Fruit fly (Drosophila melanogaster) whole organism, embryonic: ENCODE data around the gene wrm2.

Source experiments
- ATbp ChIP-seq: fragments of 200-800 bp; sonication (Bioruptor generic); optimal IDR thresholded peaks from 2 replicates; lab custom pipeline; 2017; ENCODE audit warnings: missing biosample characterization, mild to moderate bottlenecking, missing genetic modification characterization, missing genetic modification reagents
- Aef1 ChIP-seq: fragments of 200-800 bp; sonication (Bioruptor generic); IDR thresholded peaks from 3 replicates; pipeline ENCODE4 v1.3.6; 2022; ENCODE audit warnings: missing biosample characterization, missing genetic modification characterization
- CG10543 ChIP-seq: fragments of 200-800 bp; sonication (Bioruptor generic); optimal IDR thresholded peaks from 3 replicates; lab custom pipeline; 2017; ENCODE audit warnings: missing biosample characterization, mild to moderate bottlenecking, missing genetic modification characterization, moderate library complexity
- CG11696 ChIP-seq: fragments of 200-800 bp; sonication (Bioruptor generic); IDR thresholded peaks from 2 replicates; pipeline ENCODE4 v1.3.6; 2022; ENCODE audit warnings: missing biosample characterization, missing genetic modification characterization
- CG12942 ChIP-seq: fragments of 200-800 bp; sonication (Bioruptor generic); optimal IDR thresholded peaks from 3 replicates; lab custom pipeline; 2016; ENCODE audit warnings: missing biosample characterization, missing genetic modification characterization
- CG13123 ChIP-seq: fragments of 200-800 bp; sonication (Bioruptor generic); optimal IDR thresholded peaks from 2 replicates; lab custom pipeline; 2016; ENCODE audit warnings: missing biosample characterization, missing genetic modification characterization
- CG13424 ChIP-seq: fragments of 200-800 bp; sonication (Bioruptor generic); optimal IDR thresholded peaks from 2 replicates; lab custom pipeline; 2019; ENCODE audit warnings: missing biosample characterization, mild to moderate bottlenecking, missing genetic modification characterization, moderate library complexity
- CG13894 ChIP-seq: fragments of 200-800 bp; sonication (Bioruptor generic); optimal IDR thresholded peaks from 3 replicates; lab custom pipeline; 2018; ENCODE audit warnings: missing biosample characterization, mild to moderate bottlenecking, missing genetic modification characterization, moderate library complexity
- CG14860 ChIP-seq: fragments of 200-800 bp; sonication (Bioruptor generic); IDR thresholded peaks from 3 replicates; pipeline ENCODE4 v1.3.6; 2022; ENCODE audit warnings: missing biosample characterization, missing genetic modification characterization; ENCODE audit not compliant: partially characterized antibody
- CG14965 ChIP-seq: fragments of 200-800 bp; sonication (Bioruptor generic); optimal IDR thresholded peaks from 2 replicates; lab custom pipeline; 2016; ENCODE audit warnings: missing biosample characterization, missing genetic modification characterization, borderline replicate concordance
- CG16779 ChIP-seq: fragments of 200-800 bp; sonication (Bioruptor generic); IDR thresholded peaks from 2 replicates; pipeline ENCODE4 v1.3.6; 2022; ENCODE audit warnings: missing biosample characterization, missing genetic modification characterization
- CG17829 ChIP-seq: fragments of 200-800 bp; optimal IDR thresholded peaks from 2 replicates; lab custom pipeline; 2019; ENCODE audit warnings: missing biosample characterization, mild to moderate bottlenecking, missing genetic modification characterization, moderate library complexity
- CG18476 ChIP-seq: fragments of 200-800 bp; sonication (Bioruptor generic); optimal IDR thresholded peaks from 2 replicates; lab custom pipeline; 2016; ENCODE audit warnings: missing biosample characterization, mild to moderate bottlenecking, missing genetic modification characterization
- CG2120 ChIP-seq: fragments of 200-800 bp; sonication (Bioruptor generic); optimal IDR thresholded peaks from 3 replicates; lab custom pipeline; 2016; ENCODE audit warnings: missing biosample characterization, missing genetic modification characterization
- CG32767 ChIP-seq: fragments of 200-800 bp; sonication (Bioruptor generic); IDR thresholded peaks from 2 replicates; pipeline ENCODE4 v1.3.6; 2022; ENCODE audit warnings: missing biosample characterization, missing genetic modification characterization
- CG33557 ChIP-seq: fragments of 200-800 bp; sonication (Bioruptor generic); optimal IDR thresholded peaks from 2 replicates; lab custom pipeline; 2019; ENCODE audit warnings: missing biosample characterization, mild to moderate bottlenecking, missing genetic modification characterization, moderate library complexity
- CG3838 ChIP-seq: fragments of 200-800 bp; sonication (Bioruptor generic); optimal IDR thresholded peaks from 3 replicates; lab custom pipeline; 2016; ENCODE audit warnings: missing biosample characterization, missing genetic modification characterization
- CG43689 ChIP-seq: fragments of 200-800 bp; sonication (Bioruptor generic); IDR thresholded peaks from 2 replicates; pipeline ENCODE4 v1.3.6; 2022; ENCODE audit warnings: missing biosample characterization, missing genetic modification characterization
- CG5953 ChIP-seq: fragments of 200-800 bp; sonication (Bioruptor generic); IDR thresholded peaks from 2 replicates; pipeline ENCODE4 v1.3.6; 2022; ENCODE audit warnings: missing biosample characterization, missing genetic modification characterization
- CG6683 ChIP-seq: fragments of 200-800 bp; sonication (Bioruptor generic); optimal IDR thresholded peaks from 2 replicates; lab custom pipeline; 2017; ENCODE audit warnings: missing biosample characterization, mild to moderate bottlenecking, missing genetic modification characterization, missing genetic modification reagents
- CG7372 ChIP-seq: fragments of 200-800 bp; sonication (Bioruptor generic); IDR thresholded peaks from 2 replicates; pipeline ENCODE4 v1.3.6; 2022; ENCODE audit warnings: missing biosample characterization, missing genetic modification characterization
- CG7928 ChIP-seq: fragments of 200-800 bp; sonication (Bioruptor generic); optimal IDR thresholded peaks from 2 replicates; lab custom pipeline; 2017; ENCODE audit warnings: missing biosample characterization, mild to moderate bottlenecking, missing genetic modification characterization
- CG9215 ChIP-seq: fragments of 200-800 bp; sonication (Bioruptor generic); IDR thresholded peaks from 2 replicates; pipeline ENCODE4 v1.3.6; 2022; ENCODE audit warnings: missing biosample characterization, missing genetic modification characterization
- Ets65A ChIP-seq: fragments of 200-800 bp; sonication (Bioruptor generic); peaks from one replicate; lab custom pipeline; 2016; ENCODE audit warnings: missing biosample characterization, missing genetic modification characterization
- Fer3 ChIP-seq: fragments of 200-800 bp; sonication (Bioruptor generic); optimal IDR thresholded peaks from 2 replicates; lab custom pipeline; 2018; ENCODE audit warnings: missing biosample characterization, mild to moderate bottlenecking, missing genetic modification characterization, moderate library complexity
- Max ChIP-seq: fragments of 200-800 bp; sonication (Bioruptor generic); optimal IDR thresholded peaks from 2 replicates; lab custom pipeline; 2016; ENCODE audit warnings: missing biosample characterization, mild to moderate bottlenecking, missing genetic modification characterization
- Myb ChIP-seq: fragments of 200-800 bp; sonication (Bioruptor generic); optimal IDR thresholded peaks from 2 replicates; lab custom pipeline; 2016; ENCODE audit warnings: missing biosample characterization, missing genetic modification characterization
- Neu2 ChIP-seq: fragments of 200-800 bp; sonication (Bioruptor generic); optimal IDR thresholded peaks from 3 replicates; lab custom pipeline; 2016; ENCODE audit warnings: missing biosample characterization, missing genetic modification characterization, borderline replicate concordance
- Ravus ChIP-seq: fragments of 200-800 bp; sonication (Bioruptor generic); IDR thresholded peaks from 2 replicates; pipeline ENCODE4 v1.3.6; 2022; ENCODE audit warnings: missing biosample characterization, missing genetic modification characterization
- Sox102F ChIP-seq: fragments of 200-800 bp; sonication (Bioruptor generic); optimal IDR thresholded peaks from 2 replicates; lab custom pipeline; 2018; ENCODE audit warnings: missing biosample characterization, mild to moderate bottlenecking, missing genetic modification characterization, moderate library complexity
- Stat92E ChIP-seq, 3 experiments: fragments of >200 bp in 2 of 3; fragments of 200-800 bp in 1 of 3; sonication (Bioruptor generic) in 1 of 3; optimal IDR thresholded peaks; 2 replicates each; lab custom pipeline; 2017 to 2019; ENCODE audit warnings: missing biosample characterization in 3 of 3, missing genetic modification characterization in 3 of 3, mild to moderate bottlenecking in 1 of 3, moderate library complexity in 1 of 3
- Trl ChIP-seq, 3 experiments: fragments of >200 bp in 2 of 3; fragments of 200-800 bp in 1 of 3; sonication (Bioruptor generic) in 1 of 3; optimal IDR thresholded peaks; 2 replicates in 1 of 3; 3 replicates in 2 of 3; lab custom pipeline; 2016 to 2017; ENCODE audit warnings: missing biosample characterization in 1 of 3, missing genetic modification characterization in 1 of 3
- ara ChIP-seq: fragments of 200-800 bp; sonication (Bioruptor generic); IDR thresholded peaks from 2 replicates; pipeline ENCODE4 v1.3.6; 2022; ENCODE audit warnings: missing biosample characterization, missing genetic modification characterization
- br ChIP-seq: fragments of >200 bp; optimal IDR thresholded peaks from 2 replicates; lab custom pipeline; 2017
- dmrt11E ChIP-seq: fragments of 200-800 bp; sonication (Bioruptor generic); optimal IDR thresholded peaks from 3 replicates; lab custom pipeline; 2018; ENCODE audit warnings: missing biosample characterization, mild to moderate bottlenecking, missing genetic modification characterization, moderate library complexity
- gt ChIP-seq: fragments of 200-800 bp; sonication (Bioruptor generic); IDR thresholded peaks from 2 replicates; pipeline ENCODE4 v1.3.6; 2022; ENCODE audit warnings: missing biosample characterization, missing genetic modification characterization
- ken ChIP-seq: fragments of 200-800 bp; sonication (Bioruptor generic); IDR thresholded peaks from 3 replicates; pipeline ENCODE4 v1.3.6; 2022; ENCODE audit warnings: missing biosample characterization, missing genetic modification characterization
- lov ChIP-seq, 2 experiments: fragments of 200-800 bp in 1 of 2; fragments of >200 bp in 1 of 2; sonication (Bioruptor generic) in 1 of 2; IDR thresholded peaks in 1 of 2; optimal IDR thresholded peaks in 1 of 2; 2 replicates in 1 of 2; 3 replicates in 1 of 2; pipeline versions ENCODE4 v1.3.6 to Lab custom; 2017 to 2022; ENCODE audit warnings: missing biosample characterization in 1 of 2, missing genetic modification characterization in 1 of 2
- otp ChIP-seq: fragments of 200-800 bp; sonication (Bioruptor generic); IDR thresholded peaks from 3 replicates; pipeline ENCODE4, ENCODE4 v1.3.6; 2022; ENCODE audit warnings: missing biosample characterization, missing genetic modification characterization
- phol ChIP-seq: fragments of 200-800 bp; sonication (Bioruptor generic); optimal IDR thresholded peaks from 3 replicates; lab custom pipeline; 2018; ENCODE audit warnings: missing biosample characterization, mild to moderate bottlenecking, missing genetic modification characterization, moderate library complexity
- rib ChIP-seq: fragments of 200-800 bp; sonication (Bioruptor generic); IDR thresholded peaks from 2 replicates; pipeline ENCODE4 v1.3.6; 2022; ENCODE audit warnings: missing biosample characterization, missing genetic modification characterization
- sima ChIP-seq: fragments of 200-800 bp; sonication (Bioruptor generic); optimal IDR thresholded peaks from 2 replicates; lab custom pipeline; 2016; ENCODE audit warnings: missing biosample characterization, missing genetic modification characterization
- sob ChIP-seq: fragments of 200-800 bp; sonication (Bioruptor generic); IDR thresholded peaks from 2 replicates; pipeline ENCODE4 v1.3.6; 2022; ENCODE audit warnings: missing biosample characterization, missing genetic modification characterization
- stc ChIP-seq: fragments of 200-800 bp; sonication (Bioruptor generic); IDR thresholded peaks from 2 replicates; pipeline ENCODE4 v1.3.6; 2022; ENCODE audit warnings: missing biosample characterization, missing genetic modification characterization
- tll ChIP-seq, 2 experiments: fragments of 200-800 bp in 1 of 2; fragments of >200 bp in 1 of 2; sonication (Bioruptor generic) in 1 of 2; optimal IDR thresholded peaks; 2 replicates each; lab custom pipeline; 2017 to 2019; ENCODE audit warnings: missing biosample characterization in 2 of 2, missing genetic modification characterization in 2 of 2, mild to moderate bottlenecking in 1 of 2, moderate library complexity in 1 of 2
- ttk ChIP-seq: fragments of 200-800 bp; sonication (Bioruptor generic); IDR thresholded peaks from 2 replicates; pipeline ENCODE4 v2.1.2; 2022; ENCODE audit warnings: missing biosample characterization, missing genetic modification characterization
- tup ChIP-seq: fragments of 200-800 bp; sonication (Bioruptor generic); optimal IDR thresholded peaks from 2 replicates; lab custom pipeline; 2016; ENCODE audit warnings: missing biosample characterization, mild to moderate bottlenecking, missing genetic modification characterization, moderate library complexity
- vvl ChIP-seq: fragments of 200-800 bp; sonication (Bioruptor generic); IDR thresholded peaks from 2 replicates; pipeline ENCODE4 v1.3.6; 2022; ENCODE audit warnings: missing biosample characterization, missing genetic modification characterization
- wek ChIP-seq: fragments of 200-800 bp; sonication (Bioruptor generic); optimal IDR thresholded peaks from 3 replicates; lab custom pipeline; 2018; ENCODE audit warnings: missing biosample characterization, mild to moderate bottlenecking, missing genetic modification characterization, moderate library complexity

The wrm2 gene

DNA sequence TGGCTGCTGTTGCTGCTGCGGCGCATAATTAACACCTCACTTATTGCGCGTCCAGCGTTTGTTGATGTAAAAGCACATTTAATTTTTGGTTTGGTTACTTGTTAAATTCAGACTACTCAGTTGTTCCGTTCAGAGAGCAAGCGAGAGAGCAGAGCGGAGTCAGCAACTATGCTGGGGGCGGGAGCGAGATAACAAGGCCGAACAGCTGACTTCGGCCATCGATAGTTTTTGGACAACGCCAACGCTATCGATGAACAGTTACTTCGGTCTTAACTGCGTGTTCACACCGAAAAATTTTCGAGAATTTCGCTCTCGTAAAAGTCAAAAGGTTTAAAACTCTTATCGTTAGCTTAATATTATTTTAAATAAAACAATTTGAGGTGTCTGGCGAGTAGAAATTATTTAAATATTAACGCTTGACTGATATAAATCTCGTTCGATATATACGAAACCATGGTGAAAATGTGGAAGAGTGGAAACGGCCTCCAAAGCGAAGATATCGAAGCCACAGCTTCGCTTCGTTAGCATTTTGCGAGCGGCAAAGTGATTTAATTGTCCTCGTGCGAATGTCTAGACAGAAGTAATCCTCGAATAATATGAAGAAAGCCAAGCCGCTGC, 46.4 kb upstream of the wrm2 start, which contains the start of the genes SMSr and smid (continued):
- TF ChIP-seq lov (optimal IDR thresholded peaks at IDR 0.05; lab: Kevin White, UChicago) (no peak), lov (GFP tag; IDR thresholded peaks at IDR 0.05; lab: Robert Waterston, UW) (no peak), sima (GFP tag; lab: Kevin White, UChicago) (no peak), CG10543 (GFP tag; lab: Kevin White, UChicago) (no peak), gt (GFP tag; lab: Robert Waterston, UW) (no peak), CG13424 (tag; lab: Kevin White, UChicago) (peak; percentile 59), CG33557 (GFP tag; lab: Kevin White, UChicago) (peak; percentile 22), Sox102F (GFP tag; lab: Kevin White, UChicago) (no peak), CG17829 (tag; lab: Kevin White, UChicago) (peak; percentile 77), CG43689 (GFP tag; lab: Robert Waterston, UW) (no peak), sob (GFP tag; lab: Robert Waterston, UW) (peak; percentile 52), CG5953 (GFP tag; lab: Robert Waterston, UW) (no peak), Max (GFP tag; lab: Kevin White, UChicago) (peak; percentile 74), Stat92E (GFP tag; optimal IDR thresholded peaks at IDR 0.05; lab: Kevin White, UChicago) (peak in 1 of 3 experiments; percentile 70), CG16779 (GFP tag; lab: Robert Waterston, UW) (no peak), Ets65A (peak; percentile 96), stc (GFP tag; lab: Robert Waterston, UW) (no peak), CG18476 (GFP tag; lab: Kevin White, UChicago) (peak; percentile 6), ttk (no peak), ken (GFP tag; lab: Robert Waterston, UW) (0 out of 3 replicates have a peak, but pooled peaks have one; percentile 55), dmrt11E (tag; lab: Kevin White, UChicago) (peak; percentile 70), tup (GFP tag; lab: Kevin White, UChicago) (peak; percentile 11), CG6683 (GFP tag; lab: Kevin White, UChicago) (no peak), Neu2 (GFP tag; lab: Kevin White, UChicago) (no peak), CG7928 (GFP tag; lab: Kevin White, UChicago) (no peak), vvl (GFP tag; lab: Robert Waterston, UW) (peak; percentile 23; the same call in 1 of the 2 replicates), ATbp (no peak), otp (GFP tag; lab: Robert Waterston, UW) (no peak), wek (GFP tag; lab: Kevin White, UChicago) (peak; percentile 22), rib (GFP tag; lab: Robert Waterston, UW) (no peak), CG32767 (peak; percentile 18; the same call in 1 of the 2 replicates), CG14965 (GFP tag; lab: Kevin White, UChicago) (no peak), CG9215 (GFP tag; lab: Robert Waterston, UW) (no peak; the same call in 1 of the 2 replicates), ara (GFP tag; lab: Robert Waterston, UW) (0 out of 2 replicates have a peak, but pooled peaks have one; percentile 44), Myb (GFP tag; lab: Kevin White, UChicago) (peak; percentile 24), Aef1 (peak; percentile 66), tll (GFP tag; optimal IDR thresholded peaks at IDR 0.05; lab: Kevin White, UChicago) (peak; percentile 80 to 96), phol (tag; lab: Kevin White, UChicago) (peak; percentile 84), CG13123 (GFP tag; lab: Kevin White, UChicago) (peak; percentile 23), CG3838 (GFP tag; lab: Kevin White, UChicago) (no peak), CG14860 (GFP tag; lab: Robert Waterston, UW) (peak; percentile 90), CG11696 (GFP tag; lab: Robert Waterston, UW) (no peak), CG12942 (GFP tag; lab: Kevin White, UChicago) (peak; percentile 54), Trl (optimal IDR thresholded peaks at IDR 0.05; lab: Kevin White, UChicago) (peak; percentile 82 to 88), Trl (GFP tag; optimal IDR thresholded peaks at IDR 0.05; lab: Kevin White, UChicago) (peak; percentile 43), CG7372 (GFP tag; lab: Robert Waterston, UW) (peak; percentile 27), Fer3 (peak; percentile 39), CG2120 (GFP tag; lab: Kevin White, UChicago) (peak; percentile 82), br (no peak), Ravus (GFP tag; lab: Robert Waterston, UW) (no peak), CG13894 (tag; lab: Kevin White, UChicago) (peak; percentile 27)
